Worm (Caenorhabditis elegans): ENCODE measurements around the gene C41H7.9.

DNA sequence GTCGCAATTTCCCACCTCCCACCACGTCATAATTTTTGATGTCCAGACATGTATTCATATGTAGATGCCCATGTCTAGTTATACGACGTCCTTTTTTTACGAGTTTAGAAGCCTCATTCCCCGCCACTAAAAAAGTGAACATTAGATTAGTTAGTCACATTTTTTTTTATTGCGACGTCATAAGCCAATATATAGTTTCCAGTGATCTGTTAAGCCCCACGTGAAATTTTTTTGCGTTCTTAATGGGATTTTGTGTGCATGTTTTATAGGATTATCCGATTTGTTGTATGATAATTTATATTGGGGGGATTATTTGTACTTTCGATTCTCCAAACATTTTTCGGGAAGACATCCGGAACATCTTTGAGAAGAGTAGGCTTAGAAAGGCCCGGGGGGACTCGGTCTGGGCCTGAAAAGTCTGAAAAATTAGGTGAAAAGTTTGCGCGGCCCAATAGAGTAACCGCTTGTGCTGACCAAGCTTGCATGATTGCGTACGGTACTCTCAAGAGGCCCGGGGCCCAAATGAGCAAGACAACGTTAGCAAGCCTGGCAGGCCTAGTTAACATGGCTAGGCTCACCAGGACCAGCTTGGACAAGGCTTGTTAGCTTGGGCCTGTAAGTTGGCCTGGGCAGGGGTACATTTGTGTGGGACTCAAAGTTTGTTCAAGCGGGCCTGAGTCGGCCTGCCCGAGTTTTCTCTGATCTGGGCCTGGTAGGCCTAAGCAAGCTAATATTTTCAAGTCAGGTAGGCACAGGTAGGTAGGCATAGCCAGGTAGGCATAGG, 46.6 kb downstream of the C41H7.9 start:
- TF ChIP-seq pha-4 (tag; optimal IDR thresholded peaks at IDR 0.05) (no peak), rnt-1 (tag; optimal IDR thresholded peaks at IDR 0.05) (no peak), pha-2 (tag; optimal IDR thresholded peaks at IDR 0.05) (no peak), ref-2 (tag; optimal IDR thresholded peaks at IDR 0.05) (no peak), pat-9 (tag; optimal IDR thresholded peaks at IDR 0.05) (no peak), hlh-30 (tag; optimal IDR thresholded peaks at IDR 0.05; ENCODE audit: insufficient read depth) (no peak), nhr-11 (tag; optimal IDR thresholded peaks at IDR 0.05) (no peak), pqm-1 (tag; optimal IDR thresholded peaks at IDR 0.05) (no peak), ceh-24 (tag; optimal IDR thresholded peaks at IDR 0.05) (no peak), fkh-10 (GFP tag; optimal IDR thresholded peaks at IDR 0.05) (no peak)
